Fruit fly (Drosophila melanogaster) whole organism, pupa: Measurements from ENCODE around the gene Pcmt.

Experiments
- CG10348 ChIP-seq: fragments of 200-800 bp; sonication (Bioruptor generic); IDR thresholded peaks from 2 replicates; pipeline ENCODE4 v1.3.6; 2022; ENCODE audit warnings: missing biosample characterization, missing genetic modification characterization
- CG12605 ChIP-seq: fragments of 200-800 bp; sonication (Bioruptor generic); IDR thresholded peaks from 2 replicates; pipeline ENCODE4 v1.3.6; 2022; ENCODE audit warnings: missing biosample characterization, missing genetic modification characterization
- CG13204 ChIP-seq: fragments of 200-800 bp; sonication (Bioruptor generic); optimal IDR thresholded peaks from 2 replicates; lab custom pipeline; 2018; ENCODE audit warnings: missing biosample characterization, mild to moderate bottlenecking, missing genetic modification characterization, moderate library complexity
- CG14655 ChIP-seq: fragments of 200-800 bp; sonication (Bioruptor generic); optimal IDR thresholded peaks from 3 replicates; lab custom pipeline; 2017; ENCODE audit warnings: mild to moderate bottlenecking, missing biosample characterization, missing genetic modification reagents, missing genetic modification characterization
- CG15710 ChIP-seq: fragments of 200-800 bp; sonication (Bioruptor generic); optimal IDR thresholded peaks from 2 replicates; lab custom pipeline; 2018; ENCODE audit warnings: missing biosample characterization, mild to moderate bottlenecking, missing genetic modification characterization, moderate library complexity
- CG17806 ChIP-seq: fragments of 200-800 bp; sonication (Bioruptor generic); optimal IDR thresholded peaks from 2 replicates; lab custom pipeline; 2018; ENCODE audit warnings: missing biosample characterization, mild to moderate bottlenecking, missing genetic modification characterization, moderate library complexity
- CG32121 ChIP-seq: fragments of 200-800 bp; sonication (Bioruptor generic); IDR thresholded peaks from 2 replicates; pipeline ENCODE4 v1.3.6; 2022; ENCODE audit warnings: missing biosample characterization, missing genetic modification characterization
- CG34367 ChIP-seq: fragments of 200-800 bp; sonication (Bioruptor generic); optimal IDR thresholded peaks from 2 replicates; lab custom pipeline; 2018; ENCODE audit warnings: missing biosample characterization, mild to moderate bottlenecking, missing genetic modification characterization
- CG4496 ChIP-seq: fragments of 200-800 bp; sonication (Bioruptor generic); IDR thresholded peaks from 3 replicates; pipeline ENCODE4 v1.3.6; 2022; ENCODE audit warnings: missing biosample characterization, missing genetic modification characterization
- CG8159 ChIP-seq: fragments of 200-800 bp; sonication (Bioruptor generic); optimal IDR thresholded peaks from 3 replicates; lab custom pipeline; 2018; ENCODE audit warnings: missing biosample characterization, mild to moderate bottlenecking, missing genetic modification characterization, moderate library complexity
- CG8301 ChIP-seq: fragments of 200-800 bp; sonication (Bioruptor generic); optimal IDR thresholded peaks from 2 replicates; lab custom pipeline; 2018; ENCODE audit warnings: missing biosample characterization, mild to moderate bottlenecking, missing genetic modification characterization
- CG9948 ChIP-seq: fragments of 200-800 bp; sonication (Bioruptor generic); optimal IDR thresholded peaks from 2 replicates; lab custom pipeline; 2018; ENCODE audit warnings: missing biosample characterization, mild to moderate bottlenecking, missing genetic modification characterization, moderate library complexity
- D1 ChIP-seq: fragments of 200-800 bp; sonication (Bioruptor generic); optimal IDR thresholded peaks from 2 replicates; lab custom pipeline; 2018; ENCODE audit warnings: missing biosample characterization, mild to moderate bottlenecking, missing genetic modification characterization, moderate library complexity
- EcR ChIP-seq: fragments of 200-800 bp; sonication (Bioruptor generic); optimal IDR thresholded peaks from 3 replicates; lab custom pipeline; 2019; ENCODE audit warnings: missing biosample characterization, missing genetic modification characterization, mild to moderate bottlenecking, moderate library complexity, missing genetic modification reagents
- Ets98B ChIP-seq: fragments of 200-800 bp; sonication (Bioruptor generic); IDR thresholded peaks from 2 replicates; pipeline ENCODE4 v1.3.6; 2022; ENCODE audit warnings: missing biosample characterization, missing genetic modification characterization
- Pif1A ChIP-seq: fragments of 200-800 bp; sonication (Bioruptor generic); optimal IDR thresholded peaks from 3 replicates; lab custom pipeline; 2016; ENCODE audit warnings: missing biosample characterization, missing genetic modification characterization
- Pif1B ChIP-seq: fragments of 200-800 bp; sonication (Bioruptor generic); optimal IDR thresholded peaks from 3 replicates; lab custom pipeline; 2016; ENCODE audit warnings: missing biosample characterization, missing genetic modification characterization
- Snoo ChIP-seq: fragments of 200-800 bp; sonication (Bioruptor generic); optimal IDR thresholded peaks from 3 replicates; lab custom pipeline; 2017; ENCODE audit warnings: missing biosample characterization, mild to moderate bottlenecking, missing genetic modification characterization, inconsistent platforms
- fd96Ca ChIP-seq: fragments of 200-800 bp; sonication (Bioruptor generic); IDR thresholded peaks from 3 replicates; pipeline ENCODE4 v1.3.6; 2022; ENCODE audit warnings: missing biosample characterization, missing genetic modification characterization
- gl ChIP-seq: fragments of 200-800 bp; sonication (Bioruptor generic); optimal IDR thresholded peaks from 2 replicates; lab custom pipeline; 2018; ENCODE audit warnings: missing biosample characterization, mild to moderate bottlenecking, missing genetic modification characterization
- rn ChIP-seq: fragments of 200-800 bp; sonication (Bioruptor generic); IDR thresholded peaks from 2 replicates; pipeline ENCODE4 v1.3.6; 2022; ENCODE audit warnings: missing biosample characterization, missing genetic modification characterization

Pcmt gene

dm6 chr3R:5554082-5554481, at the start of gene Pcmt:
Pcmt (minus strand) TSS chr3R:5554316.
- no peak for TF ChIP-seq rn (GFP tag; lab: Robert Waterston, UW)
- TF ChIP-seq CG17806 (tag; lab: Kevin White, UChicago) = no peak
- no peak for TF ChIP-seq D1 (tag; lab: Kevin White, UChicago)
- TF ChIP-seq CG14655 = no peak
- TF ChIP-seq CG34367 (tag; lab: Kevin White, UChicago) = no peak
- no peak for TF ChIP-seq CG13204 (GFP tag; lab: Kevin White, UChicago)
- no peak for TF ChIP-seq CG15710 (tag; lab: Kevin White, UChicago)
- TF ChIP-seq EcR (GFP tag; lab: Kevin White, UChicago) = no peak
- no peak for TF ChIP-seq CG10348 (GFP tag; lab: Robert Waterston, UW)
- no peak for TF ChIP-seq CG9948 (tag; lab: Kevin White, UChicago)
- TF ChIP-seq CG8159 = no peak
- TF ChIP-seq Pif1B (GFP tag; lab: Kevin White, UChicago) = no peak
- no peak for TF ChIP-seq gl
- TF ChIP-seq CG32121 (GFP tag; lab: Robert Waterston, UW) = no peak

dm6 chr3R:5601044-5601523, 47.0 kb upstream of the Pcmt start, which contains the start of the genes kra and SecS:
kra (minus strand) TSS chr3R:5601136.
SecS (plus strand) TSS chr3R:5601433.
- TF ChIP-seq Ets98B (GFP tag; lab: Robert Waterston, UW) (no peak), CG8159 (peak; percentile 32), Snoo (tag; lab: Kevin White, UChicago) (peak; percentile 35), EcR (GFP tag; lab: Kevin White, UChicago) (no peak), CG34367 (tag; lab: Kevin White, UChicago) (peak; percentile 11), CG8301 (peak; percentile 11), CG12605 (GFP tag; lab: Robert Waterston, UW) (no peak), CG15710 (tag; lab: Kevin White, UChicago) (peak; percentile 38), rn (GFP tag; lab: Robert Waterston, UW) (no peak), CG9948 (tag; lab: Kevin White, UChicago) (peak; percentile 40), CG17806 (tag; lab: Kevin White, UChicago) (peak; percentile 29), CG32121 (GFP tag; lab: Robert Waterston, UW) (no peak), D1 (tag; lab: Kevin White, UChicago) (no peak)

dm6 chr3R:5600361-5601043, 46.4 kb upstream of the Pcmt start:
- TF ChIP-seq CG34367 (tag; lab: Kevin White, UChicago) = peak; percentile 9
- TF ChIP-seq CG8301 = no peak
- peak; percentile 54 for TF ChIP-seq EcR (GFP tag; lab: Kevin White, UChicago)
- TF ChIP-seq, all 21 proteins: peak for 2

dm6 chr3R:5599521-5600360, 45.6 kb upstream of the Pcmt start:
- TF ChIP-seq CG4496 (GFP tag; lab: Robert Waterston, UW) (no peak), Snoo (tag; lab: Kevin White, UChicago) (no peak), CG34367 (tag; lab: Kevin White, UChicago) (no peak), Pif1A (no peak), D1 (tag; lab: Kevin White, UChicago) (no peak), EcR (GFP tag; lab: Kevin White, UChicago) (no peak), Ets98B (GFP tag; lab: Robert Waterston, UW) (no peak), CG8301 (no peak), CG10348 (GFP tag; lab: Robert Waterston, UW) (no peak), CG32121 (GFP tag; lab: Robert Waterston, UW) (no peak), CG8159 (no peak), CG15710 (tag; lab: Kevin White, UChicago) (no peak), rn (GFP tag; lab: Robert Waterston, UW) (no peak), fd96Ca (GFP tag; lab: Robert Waterston, UW) (no peak)

dm6 chr3R:5594878-5595277, 40.8 kb upstream of the Pcmt start:
- TF ChIP-seq CG12605 (GFP tag; lab: Robert Waterston, UW) = 0 out of 2 replicates have a peak, but pooled peaks have one; percentile 20
- TF ChIP-seq Pif1B (GFP tag; lab: Kevin White, UChicago) = no peak
- no peak for TF ChIP-seq gl
- TF ChIP-seq, all 21 proteins: peak for 1

dm6 chr3R:5592009-5592572, 38.0 kb upstream of the Pcmt start:
- no peak for TF ChIP-seq CG34367 (tag; lab: Kevin White, UChicago)
- no peak for TF ChIP-seq CG15710 (tag; lab: Kevin White, UChicago)
- 0 out of 3 replicates have a peak, but pooled peaks have one; percentile 34 for TF ChIP-seq CG4496 (GFP tag; lab: Robert Waterston, UW)
- peak; percentile 30 for TF ChIP-seq EcR (GFP tag; lab: Kevin White, UChicago)
